Worm (Caenorhabditis elegans): Measurements from ENCODE around the gene C27D6.12.

ce11 chrII:5172451-5172850 lies 5.4 kb downstream of the C27D6.12 start, which contains the start of gene C27D6.1:
- TF ChIP-seq nhr-111 (GFP tag; optimal IDR thresholded peaks at IDR 0.05) (no peak), lin-39 (tag; optimal IDR thresholded peaks at IDR 0.05) (no peak), nhr-237 (tag; optimal IDR thresholded peaks at IDR 0.05) (no peak), tag-97 (GFP tag; IDR thresholded peaks at IDR 0.05) (no peak), dpl-1 (GFP tag; optimal IDR thresholded peaks at IDR 0.05) (no peak), ama-1 (optimal IDR thresholded peaks at IDR 0.05) (no peak), ceh-62 (tag; optimal IDR thresholded peaks at IDR 0.05) (no peak), egl-27 (tag; optimal IDR thresholded peaks at IDR 0.05) (no peak), pha-4 (GFP tag; IDR thresholded peaks at IDR 0.05) (no peak), pha-4 (tag; optimal IDR thresholded peaks at IDR 0.05) (no peak), Y5F2A.4 (GFP tag; optimal IDR thresholded peaks at IDR 0.05) (no peak)

Measured in whole organism, L4 larva.